Fruit fly (Drosophila melanogaster) whole organism, embryonic: ENCODE measurements around the gene CG31075.

Experiments
- Asciz ChIP-seq: fragments of 200-800 bp; sonication (Bioruptor generic); optimal IDR thresholded peaks from 2 replicates; lab custom pipeline; 2017; ENCODE audit warnings: missing biosample characterization, mild to moderate bottlenecking, missing genetic modification characterization, missing genetic modification reagents
- Atf6 ChIP-seq: fragments of 200-800 bp; sonication (Bioruptor generic); IDR thresholded peaks from 2 replicates; pipeline ENCODE4 v1.3.6; 2022; ENCODE audit warnings: missing biosample characterization, missing genetic modification characterization
- Blimp-1 ChIP-seq: fragments of 200-800 bp; sonication (Bioruptor generic); optimal IDR thresholded peaks from 3 replicates; lab custom pipeline; 2018; ENCODE audit warnings: missing biosample characterization, missing genetic modification characterization, mild to moderate bottlenecking, moderate library complexity, missing genetic modification reagents
- CG10147 ChIP-seq: fragments of 200-800 bp; sonication (Bioruptor generic); optimal IDR thresholded peaks from 2 replicates; lab custom pipeline; 2019; ENCODE audit warnings: missing biosample characterization, mild to moderate bottlenecking, missing genetic modification characterization, moderate library complexity
- CG11085 ChIP-seq: fragments of 200-800 bp; sonication (Bioruptor generic); IDR thresholded peaks from 2 replicates; pipeline ENCODE4 v1.3.6; 2022; ENCODE audit warnings: missing biosample characterization, missing genetic modification characterization
- CG11398 ChIP-seq: fragments of 200-800 bp; sonication (Bioruptor generic); optimal IDR thresholded peaks from 2 replicates; lab custom pipeline; 2016; ENCODE audit warnings: missing biosample characterization, missing genetic modification characterization
- CG12071 ChIP-seq: fragments of 200-800 bp; sonication (Bioruptor generic); optimal IDR thresholded peaks from 3 replicates; lab custom pipeline; 2018; ENCODE audit warnings: missing biosample characterization, mild to moderate bottlenecking, missing genetic modification characterization
- CG12104 ChIP-seq: fragments of 200-800 bp; sonication (Bioruptor generic); optimal IDR thresholded peaks from 3 replicates; lab custom pipeline; 2016; ENCODE audit warnings: missing biosample characterization, missing genetic modification characterization
- CG12155 ChIP-seq: fragments of 200-800 bp; sonication (Bioruptor generic); optimal IDR thresholded peaks from 3 replicates; lab custom pipeline; 2016; ENCODE audit warnings: missing biosample characterization, missing genetic modification characterization
- CG12769 ChIP-seq: fragments of 200-800 bp; sonication (Bioruptor generic); optimal IDR thresholded peaks from 2 replicates; lab custom pipeline; 2019; ENCODE audit warnings: missing biosample characterization, mild to moderate bottlenecking, missing genetic modification characterization, moderate library complexity
- CG14710 ChIP-seq: fragments of 200-800 bp; sonication (Bioruptor generic); optimal IDR thresholded peaks from 3 replicates; lab custom pipeline; 2019; ENCODE audit warnings: missing biosample characterization, mild to moderate bottlenecking, missing genetic modification characterization, moderate library complexity
- CG14965 ChIP-seq: fragments of 200-800 bp; sonication (Bioruptor generic); optimal IDR thresholded peaks from 2 replicates; lab custom pipeline; 2016; ENCODE audit warnings: missing biosample characterization, missing genetic modification characterization, borderline replicate concordance
- CG16813 ChIP-seq: fragments of 200-800 bp; sonication (Bioruptor generic); IDR thresholded peaks from 3 replicates; pipeline ENCODE4 v1.3.6; 2022; ENCODE audit warnings: missing biosample characterization, missing genetic modification characterization; ENCODE audit not compliant: partially characterized antibody
- CG16863 ChIP-seq: fragments of 200-800 bp; sonication (Bioruptor generic); optimal IDR thresholded peaks from 3 replicates; lab custom pipeline; 2016; ENCODE audit warnings: missing biosample characterization, missing genetic modification characterization
- CG18619 ChIP-seq: fragments of 200-800 bp; sonication (Bioruptor generic); optimal IDR thresholded peaks from 3 replicates; lab custom pipeline; 2017; ENCODE audit warnings: missing biosample characterization, mild to moderate bottlenecking, missing genetic modification characterization
- CG3407 ChIP-seq: fragments of 200-800 bp; sonication (Bioruptor generic); optimal IDR thresholded peaks from 2 replicates; lab custom pipeline; 2018; ENCODE audit warnings: missing biosample characterization, mild to moderate bottlenecking, missing genetic modification characterization
- CG4617 ChIP-seq: fragments of 200-800 bp; sonication (Bioruptor generic); optimal IDR thresholded peaks from 3 replicates; lab custom pipeline; 2016; ENCODE audit warnings: missing biosample characterization, missing genetic modification characterization, borderline replicate concordance
- CG5245 ChIP-seq: fragments of 200-800 bp; sonication (Bioruptor generic); optimal IDR thresholded peaks from 3 replicates; lab custom pipeline; 2016; ENCODE audit warnings: missing biosample characterization, missing genetic modification characterization
- CG7271 ChIP-seq: fragments of 200-800 bp; sonication (Bioruptor generic); optimal IDR thresholded peaks from 2 replicates; lab custom pipeline; 2018; ENCODE audit warnings: missing biosample characterization, mild to moderate bottlenecking, missing genetic modification characterization, moderate library complexity
- CG8388 ChIP-seq: fragments of 200-800 bp; sonication (Bioruptor generic); optimal IDR thresholded peaks from 2 replicates; lab custom pipeline; 2019; ENCODE audit warnings: missing biosample characterization, mild to moderate bottlenecking, missing genetic modification characterization, moderate library complexity
- CG8924 ChIP-seq: fragments of 200-800 bp; optimal IDR thresholded peaks from 3 replicates; lab custom pipeline; 2019; ENCODE audit warnings: missing biosample characterization, mild to moderate bottlenecking, missing genetic modification characterization, moderate library complexity
- CG8944 ChIP-seq: fragments of 200-800 bp; sonication (Bioruptor generic); optimal IDR thresholded peaks from 3 replicates; lab custom pipeline; 2016; ENCODE audit warnings: missing biosample characterization, missing genetic modification characterization
- CG9876 ChIP-seq: fragments of 200-800 bp; sonication (Bioruptor generic); optimal IDR thresholded peaks from 2 replicates; lab custom pipeline; 2016; ENCODE audit warnings: missing biosample characterization, missing genetic modification characterization
- Camta ChIP-seq: fragments of 200-800 bp; sonication (Bioruptor generic); optimal IDR thresholded peaks from 2 replicates; lab custom pipeline; 2016; ENCODE audit warnings: missing biosample characterization, missing genetic modification characterization
- Dip3 ChIP-seq: fragments of 200-800 bp; sonication (Bioruptor generic); optimal IDR thresholded peaks from 3 replicates; lab custom pipeline; 2016; ENCODE audit warnings: missing biosample characterization, missing genetic modification characterization
- Dll ChIP-seq: fragments of 200-800 bp; sonication (Bioruptor generic); IDR thresholded peaks from 4 replicates; pipeline ENCODE4 v1.3.6; 2022; ENCODE audit warnings: missing biosample characterization, missing genetic modification characterization; ENCODE audit not compliant: partially characterized antibody
- E2f1 ChIP-seq: fragments of 200-800 bp; sonication (Bioruptor generic); IDR thresholded peaks from 2 replicates; pipeline ENCODE4 v1.3.6; 2022; ENCODE audit warnings: missing biosample characterization, missing genetic modification characterization
- Ets65A ChIP-seq: fragments of 200-800 bp; sonication (Bioruptor generic); peaks from one replicate; lab custom pipeline; 2016; ENCODE audit warnings: missing biosample characterization, missing genetic modification characterization
- HHEX ChIP-seq: fragments of 200-800 bp; sonication (Bioruptor generic); optimal IDR thresholded peaks from 3 replicates; lab custom pipeline; 2017; ENCODE audit warnings: missing biosample characterization, mild to moderate bottlenecking, missing genetic modification characterization, missing genetic modification reagents
- Hmx ChIP-seq: fragments of 200-800 bp; sonication (Bioruptor generic); optimal IDR thresholded peaks from 2 replicates; lab custom pipeline; 2016; ENCODE audit warnings: missing biosample characterization, missing genetic modification characterization
- Mad ChIP-seq: fragments of 200-800 bp; sonication (Bioruptor generic); optimal IDR thresholded peaks from 2 replicates; lab custom pipeline; 2016; ENCODE audit warnings: missing biosample characterization, missing genetic modification characterization
- Nf-YC ChIP-seq: fragments of 200-800 bp; optimal IDR thresholded peaks from 3 replicates; lab custom pipeline; 2019; ENCODE audit warnings: missing biosample characterization, mild to moderate bottlenecking, missing genetic modification characterization, moderate library complexity
- Oaz ChIP-seq: fragments of 200-800 bp; sonication (Bioruptor generic); IDR thresholded peaks from 2 replicates; pipeline ENCODE4 v1.3.6; 2022; ENCODE audit warnings: missing biosample characterization, missing genetic modification characterization
- Rx ChIP-seq: fragments of 200-800 bp; sonication (Bioruptor generic); IDR thresholded peaks from 2 replicates; pipeline ENCODE4 v1.3.6; 2022; ENCODE audit warnings: missing biosample characterization, missing genetic modification characterization
- Sox100B ChIP-seq: fragments of 200-800 bp; sonication (Bioruptor generic); optimal IDR thresholded peaks from 3 replicates; lab custom pipeline; 2018; ENCODE audit warnings: missing biosample characterization, mild to moderate bottlenecking, missing genetic modification characterization
- Stat92E ChIP-seq, 3 experiments: fragments of >200 bp in 2 of 3; fragments of 200-800 bp in 1 of 3; sonication (Bioruptor generic) in 1 of 3; optimal IDR thresholded peaks; 2 replicates each; lab custom pipeline; 2017 to 2019; ENCODE audit warnings: missing biosample characterization in 3 of 3, missing genetic modification characterization in 3 of 3, mild to moderate bottlenecking in 1 of 3, moderate library complexity in 1 of 3
- aop ChIP-seq: fragments of 200-800 bp; sonication (Bioruptor generic); IDR thresholded peaks from 2 replicates; pipeline ENCODE4 v1.3.6; 2022; ENCODE audit warnings: missing biosample characterization, missing genetic modification characterization
- dati ChIP-seq: fragments of 200-800 bp; sonication (Bioruptor generic); IDR thresholded peaks from 2 replicates; pipeline ENCODE4 v1.3.6; 2022; ENCODE audit warnings: missing biosample characterization, missing genetic modification characterization
- ems ChIP-seq: fragments of 200-800 bp; sonication (Bioruptor generic); optimal IDR thresholded peaks from 3 replicates; lab custom pipeline; 2016; ENCODE audit warnings: missing biosample characterization, missing genetic modification characterization
- esg ChIP-seq: fragments of 200-800 bp; sonication (Bioruptor generic); conservative IDR thresholded peaks from 2 replicates; pipeline ENCODE4 v1.3.6; 2022; ENCODE audit warnings: missing biosample characterization, missing genetic modification characterization
- gfzf ChIP-seq: fragments of 200-800 bp; sonication (Bioruptor generic); optimal IDR thresholded peaks from 2 replicates; lab custom pipeline; 2016; ENCODE audit warnings: missing biosample characterization, mild to moderate bottlenecking, missing genetic modification characterization, moderate library complexity
- gsb-n ChIP-seq: fragments of 200-800 bp; sonication (Bioruptor generic); optimal IDR thresholded peaks from 3 replicates; lab custom pipeline; 2018; ENCODE audit warnings: missing biosample characterization, mild to moderate bottlenecking, missing genetic modification characterization
- kah ChIP-seq: fragments of 200-800 bp; sonication (Bioruptor generic); optimal IDR thresholded peaks from 2 replicates; lab custom pipeline; 2018; ENCODE audit warnings: missing biosample characterization, mild to moderate bottlenecking, missing genetic modification characterization
- lbe ChIP-seq: fragments of 200-800 bp; sonication (Bioruptor generic); optimal IDR thresholded peaks from 2 replicates; lab custom pipeline; 2016; ENCODE audit warnings: missing biosample characterization, mild to moderate bottlenecking, missing genetic modification characterization
- pan ChIP-seq, 4 experiments: fragments of >200 bp in 3 of 4; fragments of 200-800 bp in 1 of 4; sonication (Bioruptor generic) in 1 of 4; optimal IDR thresholded peaks in 3 of 4; IDR thresholded peaks in 1 of 4; 2 replicates each; pipeline versions ENCODE4 v1.3.6 to Lab custom; 2017 to 2022; ENCODE audit warnings: missing biosample characterization in 2 of 4, missing genetic modification characterization in 2 of 4, mixed read lengths in 1 of 4
- ro ChIP-seq: fragments of 200-800 bp; sonication (Bioruptor generic); IDR thresholded peaks from 2 replicates; pipeline ENCODE4 v1.3.6; 2022; ENCODE audit warnings: missing biosample characterization, missing genetic modification characterization
- schlank ChIP-seq: fragments of 200-800 bp; sonication (Bioruptor generic); optimal IDR thresholded peaks from 2 replicates; lab custom pipeline; 2018; ENCODE audit warnings: missing biosample characterization, mild to moderate bottlenecking, missing genetic modification characterization
- sob ChIP-seq: fragments of 200-800 bp; sonication (Bioruptor generic); IDR thresholded peaks from 2 replicates; pipeline ENCODE4 v1.3.6; 2022; ENCODE audit warnings: missing biosample characterization, missing genetic modification characterization
- zen2 ChIP-seq: fragments of 200-800 bp; sonication (Bioruptor generic); IDR thresholded peaks from 3 replicates; pipeline ENCODE4 v1.3.6; 2022; ENCODE audit warnings: missing biosample characterization, missing genetic modification characterization; ENCODE audit not compliant: partially characterized antibody

Gene CG31075

DNA sequence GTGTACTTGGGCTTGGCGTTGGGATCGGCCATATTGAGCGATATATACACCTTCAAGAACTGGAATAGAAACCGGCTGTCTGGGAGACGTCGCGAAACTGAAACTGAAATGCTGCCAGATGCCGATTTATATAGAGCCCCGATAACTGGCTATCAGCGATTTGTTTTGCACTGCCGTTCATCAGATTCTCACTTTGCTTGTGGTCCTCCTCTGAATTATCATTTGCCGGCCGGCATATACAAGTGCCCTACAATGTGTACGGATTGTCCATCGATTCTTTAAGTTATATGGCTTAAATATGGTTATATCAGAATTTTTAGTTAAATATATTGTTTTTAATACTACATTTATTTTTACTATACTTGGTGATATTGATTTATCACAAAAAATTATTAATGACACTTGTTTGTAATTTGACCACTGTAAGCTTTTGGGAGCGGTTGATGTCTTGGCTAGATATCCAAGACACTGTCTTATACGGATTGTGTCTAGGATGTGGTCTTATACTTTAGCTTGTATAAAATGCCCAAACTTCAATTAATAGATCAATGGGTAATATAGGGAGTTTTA lies at the start of gene CG31075 (continued):
- TF ChIP-seq Atf6 (GFP tag; lab: Robert Waterston, UW) (peak; percentile 77), CG8924 (tag; lab: Kevin White, UChicago) (peak; percentile 51), CG8388 (GFP tag; lab: Kevin White, UChicago) (no peak), CG11085 (0 out of 2 replicates have a peak, but pooled peaks have one; percentile 16), CG5245 (GFP tag; lab: Kevin White, UChicago) (no peak), E2f1 (no peak), CG14710 (tag; lab: Kevin White, UChicago) (no peak), CG16813 (no peak), gfzf (no peak), Dip3 (GFP tag; lab: Kevin White, UChicago) (peak; percentile 23), CG12155 (GFP tag; lab: Kevin White, UChicago) (peak; percentile 37), Rx (GFP tag; lab: Robert Waterston, UW) (no peak), schlank (peak; percentile 48), Oaz (GFP tag; lab: Robert Waterston, UW) (peak; percentile 62), CG11398 (GFP tag; lab: Kevin White, UChicago) (no peak), CG10147 (GFP tag; lab: Kevin White, UChicago) (peak; percentile 63), Dll (GFP tag; lab: Robert Waterston, UW) (no peak), CG12071 (GFP tag; lab: Kevin White, UChicago) (peak; percentile 31), Hmx (GFP tag; lab: Kevin White, UChicago) (no peak), CG8944 (GFP tag; lab: Kevin White, UChicago) (no peak), CG16863 (no peak), Camta (GFP tag; lab: Kevin White, UChicago) (no peak), CG7271 (tag; lab: Kevin White, UChicago) (no peak), Sox100B (GFP tag; lab: Kevin White, UChicago) (no peak), CG18619 (GFP tag; lab: Kevin White, UChicago) (peak; percentile 28), CG4617 (GFP tag; lab: Kevin White, UChicago) (no peak), esg (GFP tag; lab: Robert Waterston, UW) (peak; percentile 29; the same call in 1 of the 2 replicates), Blimp-1 (GFP tag; lab: Kevin White, UChicago) (peak; percentile 26), CG14965 (GFP tag; lab: Kevin White, UChicago) (no peak), ems (no peak), lbe (GFP tag; lab: Kevin White, UChicago) (peak; percentile 88), HHEX (peak; percentile 53), sob (GFP tag; lab: Robert Waterston, UW) (peak; percentile 50; the same call in 1 of the 2 replicates), pan (optimal IDR thresholded peaks at IDR 0.05; lab: Kevin White, UChicago) (no peak), pan (GFP tag; optimal IDR thresholded peaks at IDR 0.05 in 1 of 2, IDR thresholded peaks at IDR 0.05 in 1 of 2) (peak in 1 of 2 experiments; percentile 62), dati (no peak), CG12104 (GFP tag; lab: Kevin White, UChicago) (peak; percentile 34), CG9876 (GFP tag; lab: Kevin White, UChicago) (no peak), zen2 (no peak), Stat92E (GFP tag; optimal IDR thresholded peaks at IDR 0.05; lab: Kevin White, UChicago) (no peak), kah (no peak), ro (GFP tag; lab: Robert Waterston, UW) (no peak), Mad (GFP tag; lab: Kevin White, UChicago) (no peak), Asciz (GFP tag; lab: Kevin White, UChicago) (no peak), aop (GFP tag; lab: Robert Waterston, UW) (no peak), CG12769 (peak; percentile 23), Nf-YC (tag; lab: Kevin White, UChicago) (no peak), CG3407 (GFP tag; lab: Kevin White, UChicago) (no peak), Ets65A (GFP tag; lab: Kevin White, UChicago) (no peak), gsb-n (tag; lab: Kevin White, UChicago) (no peak)
